Worm (Caenorhabditis elegans) whole organism, young adult: ENCODE measurements around the gene abu-4.

Experiments used
- F23B12.7 ChIP-seq: sonication (generic microtip); optimal IDR thresholded peaks from 2 replicates; lab custom pipeline; 2017; ENCODE audit warnings: missing genetic modification characterization, mild to moderate bottlenecking, missing compliant biosample characterization, antibody characterized with exemption, moderate library complexity; ENCODE audit not compliant: insufficient read depth
- F49E8.2 ChIP-seq: sonication (generic microtip); optimal IDR thresholded peaks from 3 replicates; lab custom pipeline; 2017; ENCODE audit warnings: missing genetic modification characterization, mild to moderate bottlenecking, missing compliant biosample characterization, antibody characterized with exemption, moderate library complexity; ENCODE audit not compliant: insufficient read depth
- F55B11.4 ChIP-seq: sonication (generic microtip); optimal IDR thresholded peaks from 2 replicates; lab custom pipeline; 2016; ENCODE audit warnings: missing compliant biosample characterization, missing genetic modification characterization, borderline replicate concordance; ENCODE audit not compliant: insufficient read depth
- efl-1 ChIP-seq: fragments of 150-350 bp; optimal IDR thresholded peaks from 2 replicates; lab custom pipeline; 2014; ENCODE audit warnings: missing biosample characterization, missing genetic modification reagents, missing genetic modification characterization
- mes-4 ChIP-seq: sonication (generic microtip); optimal IDR thresholded peaks from 2 replicates; lab custom pipeline; 2016; ENCODE audit warnings: missing genotype, missing genetic modification characterization, missing compliant biosample characterization
- pha-4 ChIP-seq: fragments of 150-350 bp; sonication (generic microtip); optimal IDR thresholded peaks from 2 replicates; lab custom pipeline; 2014; ENCODE audit warnings: missing biosample characterization, missing genetic modification reagents, missing genetic modification characterization
- sdz-38 ChIP-seq: sonication (generic microtip); optimal IDR thresholded peaks from 2 replicates; lab custom pipeline; 2016; ENCODE audit warnings: missing genotype, missing genetic modification characterization, missing compliant biosample characterization
- unc-62 ChIP-seq: fragments of 150-350 bp; optimal IDR thresholded peaks from 2 replicates; lab custom pipeline; 2014; ENCODE audit warnings: missing biosample characterization, missing genetic modification reagents, missing genetic modification characterization
- ztf-3 ChIP-seq: fragments of 200-800 bp; sonication (Bioruptor generic); optimal IDR thresholded peaks from 2 replicates; lab custom pipeline; 2018; ENCODE audit warnings: mild to moderate bottlenecking, missing genetic modification characterization, missing compliant biosample characterization

- TF ChIP-seq pha-4 (tag; lab: Kevin White, UChicago): no peak
- TF ChIP-seq sdz-38 (tag; lab: Kevin White, UChicago): no peak
- no peak for TF ChIP-seq mes-4 (tag; lab: Kevin White, UChicago)
- no peak for TF ChIP-seq ztf-3 (GFP tag; lab: Kevin White, UChicago)
- TF ChIP-seq F49E8.2 (tag; lab: Kevin White, UChicago): no peak
- TF ChIP-seq F23B12.7 (tag; lab: Kevin White, UChicago): no peak
- no peak for TF ChIP-seq F55B11.4 (tag; lab: Kevin White, UChicago)
- TF ChIP-seq efl-1 (GFP tag; lab: Kevin White, UChicago): no peak
- TF ChIP-seq unc-62 (GFP tag; lab: Kevin White, UChicago): no peak
Observed at ce11 chrV:2264925-2265324, 9.7 kb upstream of the abu-4 start.
